Worm (Caenorhabditis elegans) whole organism, L1 larva: ENCODE data around the gene C10A4.1.

Experiments
- C16A3.4 ChIP-seq: fragments of 150-350 bp; optimal IDR thresholded peaks from 2 replicates; lab custom pipeline; 2014; ENCODE audit warnings: missing biosample characterization, missing genetic modification characterization
- C34B4.2 ChIP-seq: sonication (generic microtip); optimal IDR thresholded peaks from 2 replicates; lab custom pipeline; 2017; ENCODE audit warnings: mild to moderate bottlenecking, missing genetic modification characterization, missing compliant biosample characterization
- F16B12.6 ChIP-seq: fragments of 150-350 bp; optimal IDR thresholded peaks from 2 replicates; lab custom pipeline; 2014; ENCODE audit warnings: missing biosample characterization, missing genetic modification characterization
- Y116A8C.19 ChIP-seq: sonication (generic microtip); optimal IDR thresholded peaks from 2 replicates; lab custom pipeline; 2016; ENCODE audit warnings: missing compliant biosample characterization, missing genetic modification characterization, borderline replicate concordance
- alr-1 ChIP-seq: fragments of 200-800 bp; sonication (Bioruptor generic); optimal IDR thresholded peaks from 2 replicates; lab custom pipeline; 2018; ENCODE audit warnings: borderline replicate concordance, mild to moderate bottlenecking, missing genetic modification characterization, missing compliant biosample characterization
- aly-2 ChIP-seq: fragments of 150-350 bp; optimal IDR thresholded peaks from 2 replicates; lab custom pipeline; 2014; ENCODE audit warnings: missing biosample characterization, missing genetic modification characterization
- blmp-1 ChIP-seq: fragments of 150-350 bp; optimal IDR thresholded peaks from 2 replicates; lab custom pipeline; 2014; ENCODE audit warnings: missing biosample characterization, missing genetic modification characterization
- ceh-82 ChIP-seq, 3 experiments: fragments of 150-350 bp in 1 of 3; sonication (generic microtip) in 2 of 3; optimal IDR thresholded peaks; 2 replicates each; lab custom pipeline; 2014 to 2017; ENCODE audit warnings: missing biosample characterization in 3 of 3, missing genetic modification characterization in 3 of 3
- ces-1 ChIP-seq: fragments of 150-350 bp; optimal IDR thresholded peaks from 2 replicates; lab custom pipeline; 2014; ENCODE audit warnings: missing biosample characterization, missing genetic modification reagents, missing genetic modification characterization
- elt-3 ChIP-seq, 6 experiments: fragments of 150-350 bp in 1 of 6; sonication (generic microtip); optimal IDR thresholded peaks; 2 replicates each; lab custom pipeline; 2017 to 2018; ENCODE audit warnings: missing biosample characterization in 6 of 6, missing genetic modification characterization in 6 of 6, inconsistent platforms in 1 of 6
- fkh-8 ChIP-seq: sonication (generic microtip); optimal IDR thresholded peaks from 2 replicates; lab custom pipeline; 2016; ENCODE audit warnings: mild to moderate bottlenecking, missing genetic modification characterization, missing compliant biosample characterization
- fos-1 ChIP-seq: fragments of 150-350 bp; optimal IDR thresholded peaks from 2 replicates; lab custom pipeline; 2014; ENCODE audit warnings: missing biosample characterization, missing genetic modification characterization
- grh-1 ChIP-seq: fragments of 200-800 bp; sonication (Bioruptor generic); IDR thresholded peaks from 2 replicates; pipeline ENCODE4 v1.3.6; 2022; ENCODE audit warnings: missing genetic modification reagents, missing genetic modification characterization, missing compliant biosample characterization
- hpl-2 ChIP-seq: fragments of 150-350 bp; optimal IDR thresholded peaks from 2 replicates; lab custom pipeline; 2014; ENCODE audit warnings: missing biosample characterization, missing genetic modification reagents, missing genetic modification characterization
- isw-1 ChIP-seq: fragments of 200-800 bp; sonication (Bioruptor generic); IDR thresholded peaks from 2 replicates; pipeline ENCODE4 v1.3.6; 2022; ENCODE audit warnings: missing genetic modification characterization, missing compliant biosample characterization
- lin-14 ChIP-seq: fragments of 200-800 bp; sonication (Bioruptor generic); optimal IDR thresholded peaks from 2 replicates; lab custom pipeline; 2018; ENCODE audit warnings: mild to moderate bottlenecking, missing genetic modification characterization, moderate library complexity, missing compliant biosample characterization
- lin-39 ChIP-seq: fragments of 150-350 bp; optimal IDR thresholded peaks from 2 replicates; lab custom pipeline; 2014; ENCODE audit warnings: missing biosample characterization, missing genetic modification reagents, missing genetic modification characterization
- lsy-2 ChIP-seq, 2 experiments: fragments of 150-350 bp; optimal IDR thresholded peaks; 2 replicates each; lab custom pipeline; 2014; ENCODE audit warnings: missing biosample characterization in 2 of 2, missing genetic modification characterization in 2 of 2
- mep-1 ChIP-seq: fragments of 150-350 bp; optimal IDR thresholded peaks from 2 replicates; lab custom pipeline; 2014; ENCODE audit warnings: missing biosample characterization, missing genetic modification characterization
- nhr-11 ChIP-seq: fragments of 150-350 bp; optimal IDR thresholded peaks from 2 replicates; lab custom pipeline; 2014; ENCODE audit warnings: missing biosample characterization, missing genetic modification characterization
- nhr-19 ChIP-seq: fragments of 200-800 bp; sonication (Bioruptor generic); conservative IDR thresholded peaks from 2 replicates; pipeline ENCODE4 v1.3.6; 2022; ENCODE audit warnings: missing genetic modification characterization, missing compliant biosample characterization
- nhr-20 ChIP-seq: sonication (generic microtip); optimal IDR thresholded peaks from 2 replicates; lab custom pipeline; 2016; ENCODE audit warnings: mild to moderate bottlenecking, missing genetic modification characterization, missing compliant biosample characterization
- nhr-47 ChIP-seq: sonication (generic microtip); optimal IDR thresholded peaks from 2 replicates; lab custom pipeline; 2016; ENCODE audit warnings: mild to moderate bottlenecking, missing genetic modification characterization, moderate library complexity, missing compliant biosample characterization
- nhr-71 ChIP-seq: sonication (generic microtip); optimal IDR thresholded peaks from 2 replicates; lab custom pipeline; 2016; ENCODE audit warnings: mild to moderate bottlenecking, missing genetic modification characterization, moderate library complexity, missing compliant biosample characterization
- nhr-76 ChIP-seq: sonication (generic microtip); optimal IDR thresholded peaks from 2 replicates; lab custom pipeline; 2017; ENCODE audit warnings: missing biosample characterization, missing genetic modification characterization
- nhr-84 ChIP-seq: sonication (generic microtip); optimal IDR thresholded peaks from 2 replicates; lab custom pipeline; 2017; ENCODE audit warnings: missing biosample characterization, missing genetic modification characterization
- nhr-85 ChIP-seq: sonication (generic microtip); peaks from one replicate; lab custom pipeline; 2016; ENCODE audit warnings: missing genetic modification characterization, inconsistent platforms, missing compliant biosample characterization
- nhr-90 ChIP-seq: sonication (generic microtip); optimal IDR thresholded peaks from 2 replicates; lab custom pipeline; 2016; ENCODE audit warnings: mild to moderate bottlenecking, missing genetic modification characterization, missing compliant biosample characterization; ENCODE audit not compliant: poor library complexity
- pax-3 ChIP-seq: fragments of 200-800 bp; sonication (Bioruptor generic); optimal IDR thresholded peaks from 2 replicates; lab custom pipeline; 2018; ENCODE audit warnings: mild to moderate bottlenecking, missing genetic modification characterization, moderate library complexity, missing compliant biosample characterization
- pqm-1 ChIP-seq: sonication (generic microtip); optimal IDR thresholded peaks from 3 replicates; lab custom pipeline; 2017; ENCODE audit warnings: missing biosample characterization, missing genetic modification characterization
- skn-1 ChIP-seq: fragments of 150-350 bp; optimal IDR thresholded peaks from 2 replicates; lab custom pipeline; 2014; ENCODE audit warnings: missing biosample characterization, missing genetic modification characterization
- snu-23 ChIP-seq: sonication (generic microtip); optimal IDR thresholded peaks from 2 replicates; lab custom pipeline; 2016; ENCODE audit warnings: missing genetic modification characterization, missing compliant biosample characterization
- sox-4 ChIP-seq: sonication (generic microtip); optimal IDR thresholded peaks from 2 replicates; lab custom pipeline; 2016; ENCODE audit warnings: missing genetic modification characterization, missing compliant biosample characterization
- sup-37 ChIP-seq: fragments of 200-800 bp; sonication (Bioruptor generic); optimal IDR thresholded peaks from 2 replicates; lab custom pipeline; 2018; ENCODE audit warnings: mild to moderate bottlenecking, missing genetic modification characterization, missing compliant biosample characterization
- tlp-1 ChIP-seq: fragments of 150-350 bp; optimal IDR thresholded peaks from 2 replicates; lab custom pipeline; 2014; ENCODE audit warnings: missing biosample characterization, missing genetic modification characterization
- unc-130 ChIP-seq: fragments of 150-350 bp; optimal IDR thresholded peaks from 2 replicates; lab custom pipeline; 2017; ENCODE audit warnings: missing biosample characterization, missing genetic modification characterization, inconsistent platforms
- unc-98 ChIP-seq: fragments of 200-800 bp; sonication (Bioruptor generic); IDR thresholded peaks from 2 replicates; pipeline ENCODE4 v1.3.6; 2022; ENCODE audit warnings: missing genetic modification characterization, missing compliant biosample characterization
- vab-15 ChIP-seq: sonication (generic microtip); optimal IDR thresholded peaks from 2 replicates; lab custom pipeline; 2017; ENCODE audit warnings: missing genotype, mild to moderate bottlenecking, missing genetic modification characterization, missing compliant biosample characterization
- ztf-4 ChIP-seq: fragments of 150-350 bp; optimal IDR thresholded peaks from 2 replicates; lab custom pipeline; 2014; ENCODE audit warnings: missing biosample characterization, missing genetic modification characterization

The C10A4.1 gene

DNA sequence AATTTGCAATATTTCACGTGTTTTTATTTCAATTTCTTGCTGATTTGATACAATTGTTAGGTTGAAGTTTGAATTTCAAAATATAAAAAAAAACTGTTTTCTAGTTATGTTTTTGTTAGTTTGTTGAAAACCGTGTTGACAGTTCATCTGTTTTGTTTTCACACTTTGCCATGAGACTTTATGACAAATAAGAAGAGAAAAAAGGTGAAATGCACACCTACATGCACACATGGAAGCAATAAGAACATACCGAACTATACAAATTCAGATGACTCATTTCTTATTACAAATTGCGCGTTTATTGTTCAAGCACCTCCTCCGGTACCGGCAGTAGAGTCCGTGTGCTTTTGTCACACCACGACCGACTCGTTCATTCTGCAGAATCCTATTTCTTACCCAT, 4.4 kb downstream of the C10A4.1 start, which contains the start of gene C10A4.9:
C10A4.9 (plus strand) TSS at position 301 of the 400 bp plus-strand sequence.
- no peak for TF ChIP-seq fkh-8
- TF ChIP-seq alr-1 (tag; lab: Kevin White, UChicago): no peak
- TF ChIP-seq nhr-84 (tag; lab: Kevin White, UChicago): no peak
- no peak for TF ChIP-seq ztf-4 (tag; lab: Kevin White, UChicago)
- no peak for TF ChIP-seq nhr-76
- no peak for TF ChIP-seq sup-37
- no peak for TF ChIP-seq pax-3 (tag; lab: Kevin White, UChicago)
- TF ChIP-seq vab-15 (tag; lab: Kevin White, UChicago): no peak
- no peak for TF ChIP-seq unc-130 (tag; lab: Kevin White, UChicago)
- no peak for TF ChIP-seq skn-1 (tag; lab: Kevin White, UChicago)
- TF ChIP-seq ceh-82 (tag; optimal IDR thresholded peaks at IDR 0.05; lab: Kevin White, UChicago): no peak
- no peak for TF ChIP-seq sox-4

DNA sequence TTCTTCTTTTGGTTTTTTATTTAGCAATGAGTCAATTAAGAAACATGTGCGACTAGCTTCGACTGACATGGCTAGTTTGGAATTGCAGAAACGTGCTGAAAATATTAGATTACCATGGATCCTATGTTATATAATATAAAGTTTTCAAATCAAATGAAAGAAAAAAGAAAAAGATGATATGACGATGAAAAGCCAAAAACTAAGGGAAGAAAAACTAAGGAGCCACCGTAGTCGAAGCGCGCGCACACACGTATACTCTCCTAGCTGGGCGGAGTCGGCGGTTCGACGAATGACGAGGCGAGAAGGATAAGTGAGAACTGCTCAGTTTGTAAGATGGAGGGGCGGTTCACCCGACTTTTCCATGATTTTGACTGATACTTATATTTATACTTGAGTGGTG, 8.6 kb downstream of the C10A4.1 start, which contains the start of gene mnm-2:
mnm-2 (minus strand) TSS at position 101 of the 400 bp plus-strand sequence.
- TF ChIP-seq nhr-11 (tag; lab: Kevin White, UChicago): no peak
- TF ChIP-seq pqm-1 (tag; lab: Kevin White, UChicago): no peak

DNA sequence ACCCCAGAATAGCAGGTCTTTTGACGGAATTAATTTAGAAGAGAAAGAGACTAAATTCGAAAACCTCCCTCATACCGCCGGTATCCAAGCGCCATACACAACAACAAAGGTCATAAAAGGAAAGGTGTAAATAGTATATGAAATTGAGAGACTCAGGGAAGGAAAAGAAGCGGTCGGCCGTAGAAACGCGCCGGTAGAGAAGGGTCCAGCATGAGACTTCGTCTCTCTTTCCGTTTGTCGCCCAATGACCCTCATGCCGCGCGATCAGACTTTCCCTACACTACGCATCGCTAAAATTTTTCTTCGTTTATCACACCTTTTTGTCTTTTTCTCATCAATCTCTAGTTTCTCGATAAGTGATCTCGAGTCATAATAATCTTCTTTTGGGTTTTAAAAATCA, 14.3 kb downstream of the C10A4.1 start:
- TF ChIP-seq elt-3 (tag; optimal IDR thresholded peaks at IDR 0.05; lab: Kevin White, UChicago) (peak in 2 of 6 experiments; percentile 37 to 79), nhr-90 (tag; lab: Kevin White, UChicago) (peak; percentile 23), nhr-71 (tag; lab: Kevin White, UChicago) (peak; percentile 47), nhr-47 (peak; percentile 6), lsy-2 (tag; optimal IDR thresholded peaks at IDR 0.05; lab: Kevin White, UChicago) (peak in 1 of 2 experiments; percentile 16), aly-2 (no peak), nhr-19 (GFP tag; lab: Robert Waterston, UW) (peak; percentile 21), snu-23 (GFP tag; lab: Kevin White, UChicago) (peak; percentile 58), nhr-85 (tag; lab: Kevin White, UChicago) (peak; percentile 77), tlp-1 (tag; lab: Kevin White, UChicago) (no peak), lin-14 (peak; percentile 67), nhr-20 (tag; lab: Kevin White, UChicago) (peak; percentile 49), lin-39 (no peak), Y116A8C.19 (no peak), blmp-1 (tag; lab: Kevin White, UChicago) (peak; percentile 86)

DNA sequence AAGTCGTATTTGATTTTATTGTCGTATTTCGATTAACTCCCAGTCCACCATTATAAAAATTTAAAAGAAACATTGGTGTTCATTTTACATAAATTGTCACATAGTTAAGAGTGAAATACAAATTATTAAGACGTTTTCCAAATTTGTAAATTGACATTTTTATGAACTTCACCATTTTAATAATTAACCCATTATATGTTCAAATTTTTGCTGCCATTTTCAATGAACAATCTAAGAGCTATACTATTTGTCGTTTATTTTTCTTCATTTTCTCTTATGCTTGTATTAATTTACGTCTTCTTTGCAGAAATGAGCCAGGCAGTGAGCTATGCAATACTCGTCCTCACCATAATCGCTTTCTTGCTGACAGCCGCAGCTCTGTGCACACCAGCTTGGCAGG, 15.0 kb downstream of the C10A4.1 start, which contains the start of gene clc-2:
clc-2 (plus strand) TSS at position 301 of the 400 bp plus-strand sequence.
- TF ChIP-seq nhr-11 (tag; lab: Kevin White, UChicago): no peak
- no peak for TF ChIP-seq pqm-1 (tag; lab: Kevin White, UChicago)
- TF ChIP-seq C34B4.2: no peak
- no peak for TF ChIP-seq vab-15 (tag; lab: Kevin White, UChicago)
- no peak for TF ChIP-seq F16B12.6 (tag; lab: Kevin White, UChicago)
- TF ChIP-seq hpl-2 (GFP tag; lab: Kevin White, UChicago): no peak
- TF ChIP-seq nhr-76: no peak
- TF ChIP-seq ces-1 (GFP tag; lab: Kevin White, UChicago): no peak
- TF ChIP-seq mep-1 (tag; lab: Kevin White, UChicago): no peak
- no peak for TF ChIP-seq grh-1 (GFP tag; lab: Robert Waterston, UW)
- no peak for TF ChIP-seq isw-1 (GFP tag; lab: Robert Waterston, UW)
- no peak for TF ChIP-seq C16A3.4 (tag; lab: Kevin White, UChicago)
- no peak for TF ChIP-seq elt-3 (tag; optimal IDR thresholded peaks at IDR 0.05; lab: Kevin White, UChicago)
- no peak for TF ChIP-seq fos-1 (tag; lab: Kevin White, UChicago)
- TF ChIP-seq unc-98 (GFP tag; lab: Robert Waterston, UW): no peak
